Worm (Caenorhabditis elegans) whole organism, late embryonic: ENCODE measurements around the gene vpat-1.

ENCODE experiments used
- C08G9.2 ChIP-seq: sonication (generic microtip); optimal IDR thresholded peaks from 2 replicates; lab custom pipeline; 2016; ENCODE audit warnings: mild to moderate bottlenecking, missing genetic modification characterization, moderate library complexity, missing compliant biosample characterization
- F13H6.1 ChIP-seq: sonication (generic microtip); optimal IDR thresholded peaks from 2 replicates; lab custom pipeline; 2016; ENCODE audit warnings: missing genetic modification characterization, missing compliant biosample characterization
- K02D7.2 ChIP-seq: sonication (generic microtip); optimal IDR thresholded peaks from 2 replicates; lab custom pipeline; 2017; ENCODE audit warnings: mild to moderate bottlenecking, missing genetic modification characterization, missing compliant biosample characterization
- K09A11.1 ChIP-seq: sonication (generic microtip); optimal IDR thresholded peaks from 2 replicates; lab custom pipeline; 2017; ENCODE audit warnings: antibody characterized with exemption, mild to moderate bottlenecking, missing genetic modification characterization, missing compliant biosample characterization; ENCODE audit not compliant: insufficient read depth
- Y22D7AL.16 ChIP-seq: sonication (generic microtip); optimal IDR thresholded peaks from 2 replicates; lab custom pipeline; 2016; ENCODE audit warnings: missing genetic modification characterization, missing compliant biosample characterization
- ahr-1 ChIP-seq: sonication (generic microtip); optimal IDR thresholded peaks from 2 replicates; lab custom pipeline; 2016; ENCODE audit warnings: missing genetic modification characterization, missing compliant biosample characterization
- ceh-14 ChIP-seq: sonication (generic microtip); optimal IDR thresholded peaks from 2 replicates; lab custom pipeline; 2016; ENCODE audit warnings: missing genotype, missing genetic modification characterization, missing compliant biosample characterization
- ceh-18 ChIP-seq: sonication (generic microtip); optimal IDR thresholded peaks from 2 replicates; lab custom pipeline; 2016; ENCODE audit warnings: missing genetic modification characterization, missing compliant biosample characterization
- ceh-2 ChIP-seq: sonication (generic microtip); optimal IDR thresholded peaks from 2 replicates; lab custom pipeline; 2016; ENCODE audit warnings: missing genotype, missing genetic modification characterization, missing compliant biosample characterization
- ceh-22 ChIP-seq: sonication (generic microtip); optimal IDR thresholded peaks from 2 replicates; lab custom pipeline; 2017; ENCODE audit warnings: missing biosample characterization, missing genetic modification characterization
- ceh-30 ChIP-seq: fragments of 150-350 bp; optimal IDR thresholded peaks from 2 replicates; lab custom pipeline; 2014; ENCODE audit warnings: missing biosample characterization, missing genetic modification characterization
- ceh-31 ChIP-seq: sonication (generic microtip); optimal IDR thresholded peaks from 2 replicates; lab custom pipeline; 2016; ENCODE audit warnings: missing genetic modification characterization, missing compliant biosample characterization
- ceh-34 ChIP-seq: sonication (generic microtip); optimal IDR thresholded peaks from 2 replicates; lab custom pipeline; 2016; ENCODE audit warnings: mild to moderate bottlenecking, missing genetic modification characterization, missing compliant biosample characterization
- ceh-45 ChIP-seq: fragments of 200-800 bp; sonication (Bioruptor generic); IDR thresholded peaks from 2 replicates; pipeline ENCODE4 v1.3.6; 2022; ENCODE audit warnings: missing genetic modification reagents, missing genetic modification characterization, missing compliant biosample characterization
- ceh-48 ChIP-seq: sonication (generic microtip); optimal IDR thresholded peaks from 2 replicates; lab custom pipeline; 2016; ENCODE audit warnings: missing genetic modification characterization, inconsistent platforms, missing compliant biosample characterization
- ceh-6 ChIP-seq: fragments of 200-800 bp; sonication (Bioruptor generic); optimal IDR thresholded peaks from 2 replicates; lab custom pipeline; 2018; ENCODE audit warnings: mild to moderate bottlenecking, missing genetic modification characterization, missing compliant biosample characterization
- ceh-9 ChIP-seq: sonication (generic microtip); optimal IDR thresholded peaks from 2 replicates; lab custom pipeline; 2016; ENCODE audit warnings: mild to moderate bottlenecking, missing genetic modification characterization, inconsistent platforms, missing compliant biosample characterization
- dmd-4 ChIP-seq: sonication (generic microtip); optimal IDR thresholded peaks from 2 replicates; lab custom pipeline; 2016; ENCODE audit warnings: borderline replicate concordance, missing genetic modification characterization, missing compliant biosample characterization
- dve-1 ChIP-seq: sonication (generic microtip); optimal IDR thresholded peaks from 2 replicates; lab custom pipeline; 2017; ENCODE audit warnings: antibody characterized with exemption, mild to moderate bottlenecking, missing genetic modification characterization, missing compliant biosample characterization
- elt-2 ChIP-seq: sonication (generic microtip); optimal IDR thresholded peaks from 2 replicates; lab custom pipeline; 2016; ENCODE audit warnings: missing genetic modification reagents, missing genetic modification characterization, missing compliant biosample characterization
- elt-4 ChIP-seq: sonication (generic microtip); optimal IDR thresholded peaks from 2 replicates; lab custom pipeline; 2016; ENCODE audit warnings: missing genetic modification characterization, missing compliant biosample characterization
- ets-4 ChIP-seq: sonication (generic microtip); optimal IDR thresholded peaks from 2 replicates; lab custom pipeline; 2016; ENCODE audit warnings: missing genetic modification characterization, missing compliant biosample characterization
- eyg-1 ChIP-seq: sonication (generic microtip); optimal IDR thresholded peaks from 2 replicates; lab custom pipeline; 2016; ENCODE audit warnings: missing genotype, missing genetic modification characterization, missing compliant biosample characterization
- fax-1 ChIP-seq: sonication (generic microtip); optimal IDR thresholded peaks from 2 replicates; lab custom pipeline; 2016; ENCODE audit warnings: missing genotype, missing genetic modification characterization, missing compliant biosample characterization
- fkh-10 ChIP-seq: fragments of 150-350 bp; optimal IDR thresholded peaks from 2 replicates; lab custom pipeline; 2014; ENCODE audit warnings: missing biosample characterization, missing genetic modification reagents, missing genetic modification characterization
- fkh-6 ChIP-seq: sonication (generic microtip); optimal IDR thresholded peaks from 2 replicates; lab custom pipeline; 2016; ENCODE audit warnings: missing genetic modification characterization, missing compliant biosample characterization
- gmeb-2 ChIP-seq: sonication (generic microtip); optimal IDR thresholded peaks from 2 replicates; lab custom pipeline; 2016; ENCODE audit warnings: missing genetic modification characterization, inconsistent platforms, missing compliant biosample characterization
- hlh-13 ChIP-seq: fragments of 200-800 bp; sonication (Bioruptor generic); optimal IDR thresholded peaks from 2 replicates; lab custom pipeline; 2018; ENCODE audit warnings: mild to moderate bottlenecking, missing genetic modification characterization, missing compliant biosample characterization
- hlh-30 ChIP-seq: sonication (generic microtip); optimal IDR thresholded peaks from 2 replicates; lab custom pipeline; 2017; ENCODE audit warnings: antibody characterized with exemption, missing genetic modification characterization, missing compliant biosample characterization; ENCODE audit not compliant: insufficient read depth
- hlh-6 ChIP-seq: sonication (generic microtip); optimal IDR thresholded peaks from 2 replicates; lab custom pipeline; 2016; ENCODE audit warnings: missing genotype, missing genetic modification characterization, missing compliant biosample characterization
- hlh-8 ChIP-seq: sonication (generic microtip); optimal IDR thresholded peaks from 2 replicates; lab custom pipeline; 2016; ENCODE audit warnings: missing genotype, missing genetic modification characterization, missing compliant biosample characterization
- lim-6 ChIP-seq: sonication (generic microtip); optimal IDR thresholded peaks from 2 replicates; lab custom pipeline; 2016; ENCODE audit warnings: missing genetic modification characterization, missing compliant biosample characterization
- lin-11 ChIP-seq: fragments of 200-800 bp; sonication (Bioruptor generic); optimal IDR thresholded peaks from 2 replicates; lab custom pipeline; 2018; ENCODE audit warnings: mild to moderate bottlenecking, missing genetic modification characterization, missing compliant biosample characterization
- nfya-1 ChIP-seq: sonication (generic microtip); optimal IDR thresholded peaks from 2 replicates; lab custom pipeline; 2017; ENCODE audit warnings: missing genetic modification characterization, mild to moderate bottlenecking, missing compliant biosample characterization, antibody characterized with exemption, moderate library complexity
- nhr-232 ChIP-seq: sonication (generic microtip); optimal IDR thresholded peaks from 2 replicates; lab custom pipeline; 2016; ENCODE audit warnings: missing genetic modification characterization, missing compliant biosample characterization
- npax-4 ChIP-seq: sonication (generic microtip); optimal IDR thresholded peaks from 2 replicates; lab custom pipeline; 2016; ENCODE audit warnings: missing genetic modification characterization, missing compliant biosample characterization
- odd-2 ChIP-seq: sonication (generic microtip); optimal IDR thresholded peaks from 2 replicates; lab custom pipeline; 2017; ENCODE audit warnings: antibody characterized with exemption, mild to moderate bottlenecking, missing genetic modification characterization, missing compliant biosample characterization
- pag-3 ChIP-seq: sonication (generic microtip); optimal IDR thresholded peaks from 2 replicates; lab custom pipeline; 2016; ENCODE audit warnings: missing compliant biosample characterization, missing genetic modification characterization, borderline replicate concordance
- pat-9 ChIP-seq: fragments of 200-800 bp; sonication (Bioruptor generic); optimal IDR thresholded peaks from 2 replicates; lab custom pipeline; 2018; ENCODE audit warnings: mild to moderate bottlenecking, missing genetic modification characterization, moderate library complexity, missing compliant biosample characterization
- pax-1 ChIP-seq: fragments of 150-350 bp; optimal IDR thresholded peaks from 2 replicates; lab custom pipeline; 2014; ENCODE audit warnings: missing biosample characterization, missing genetic modification characterization
- pha-2 ChIP-seq: sonication (generic microtip); optimal IDR thresholded peaks from 2 replicates; lab custom pipeline; 2017; ENCODE audit warnings: mild to moderate bottlenecking, missing genetic modification characterization, missing compliant biosample characterization
- pha-4 ChIP-seq: fragments of 150-350 bp; optimal IDR thresholded peaks from 2 replicates; lab custom pipeline; 2018; ENCODE audit warnings: missing biosample characterization, missing genetic modification reagents, missing genetic modification characterization
- pros-1 ChIP-seq: fragments of 150-350 bp; optimal IDR thresholded peaks from 2 replicates; lab custom pipeline; 2014; ENCODE audit warnings: missing biosample characterization, missing genetic modification reagents, missing genetic modification characterization
- ref-2 ChIP-seq: sonication (generic microtip); optimal IDR thresholded peaks from 2 replicates; lab custom pipeline; 2016; ENCODE audit warnings: missing genetic modification characterization, missing compliant biosample characterization
- rnt-1 ChIP-seq: sonication (generic microtip); optimal IDR thresholded peaks from 2 replicates; lab custom pipeline; 2016; ENCODE audit warnings: missing genetic modification characterization, missing compliant biosample characterization
- sox-2 ChIP-seq: fragments of 200-800 bp; sonication (Bioruptor generic); IDR thresholded peaks from 2 replicates; pipeline ENCODE4 v1.3.6; 2022; ENCODE audit warnings: missing genetic modification reagents, missing genetic modification characterization, missing compliant biosample characterization
- sox-4 ChIP-seq: sonication (generic microtip); optimal IDR thresholded peaks from 2 replicates; lab custom pipeline; 2017; ENCODE audit warnings: mild to moderate bottlenecking, missing genetic modification characterization, inconsistent platforms, missing compliant biosample characterization
- tbx-2 ChIP-seq: sonication (generic microtip); optimal IDR thresholded peaks from 2 replicates; lab custom pipeline; 2016; ENCODE audit warnings: missing genetic modification characterization, missing compliant biosample characterization
- tbx-7 ChIP-seq: sonication (generic microtip); optimal IDR thresholded peaks from 2 replicates; lab custom pipeline; 2016; ENCODE audit warnings: missing genotype, missing genetic modification characterization, missing compliant biosample characterization
- ttx-3 ChIP-seq: sonication (generic microtip); optimal IDR thresholded peaks from 2 replicates; lab custom pipeline; 2016; ENCODE audit warnings: missing genetic modification reagents, missing genetic modification characterization, missing compliant biosample characterization
- unc-55 ChIP-seq: sonication (generic microtip); optimal IDR thresholded peaks from 2 replicates; lab custom pipeline; 2017; ENCODE audit warnings: missing biosample characterization, missing genetic modification reagents, missing genetic modification characterization
- unc-86 ChIP-seq: sonication (generic microtip); optimal IDR thresholded peaks from 2 replicates; lab custom pipeline; 2016; ENCODE audit warnings: missing genetic modification characterization, missing compliant biosample characterization
- zip-5 ChIP-seq: sonication (generic microtip); optimal IDR thresholded peaks from 2 replicates; lab custom pipeline; 2016; ENCODE audit warnings: missing genetic modification characterization, missing compliant biosample characterization
- ztf-16 ChIP-seq: sonication (generic microtip); optimal IDR thresholded peaks from 2 replicates; lab custom pipeline; 2017; ENCODE audit warnings: missing genetic modification characterization, missing compliant biosample characterization

vpat-1 gene

ce11 chrX:1064064-1064463 lies 18.1 kb upstream of the vpat-1 start:
- TF ChIP-seq ceh-14 (tag; lab: Kevin White, UChicago) (peak; percentile 48), pros-1 (tag; lab: Kevin White, UChicago) (peak; percentile 61), ceh-9 (tag; lab: Kevin White, UChicago) (no peak), C08G9.2 (tag; lab: Kevin White, UChicago) (peak; percentile 38), elt-2 (no peak), ahr-1 (no peak), pax-1 (tag; lab: Kevin White, UChicago) (no peak), ceh-18 (tag; lab: Kevin White, UChicago) (peak; percentile 80), hlh-30 (no peak), ceh-30 (tag; lab: Kevin White, UChicago) (no peak), fkh-10 (GFP tag; lab: Kevin White, UChicago) (no peak), gmeb-2 (no peak), lin-11 (tag; lab: Kevin White, UChicago) (no peak), hlh-8 (peak; percentile 71), pha-4 (tag; lab: Kevin White, UChicago) (no peak), fax-1 (tag; lab: Kevin White, UChicago) (no peak), tbx-2 (peak; percentile 61), nhr-232 (tag; lab: Kevin White, UChicago) (no peak), dmd-4 (tag; lab: Kevin White, UChicago) (no peak), unc-86 (tag; lab: Kevin White, UChicago) (no peak), K09A11.1 (tag; lab: Kevin White, UChicago) (no peak), sox-2 (no peak), lim-6 (peak; percentile 93), ceh-48 (peak; percentile 30), ceh-31 (tag; lab: Kevin White, UChicago) (peak; percentile 77), elt-4 (tag; lab: Kevin White, UChicago) (no peak), odd-2 (tag; lab: Kevin White, UChicago) (no peak), zip-5 (no peak), pag-3 (tag; lab: Kevin White, UChicago) (no peak), ceh-22 (tag; lab: Kevin White, UChicago) (no peak), K02D7.2 (no peak), ets-4 (tag; lab: Kevin White, UChicago) (no peak), pha-2 (tag; lab: Kevin White, UChicago) (no peak), rnt-1 (tag; lab: Kevin White, UChicago) (peak; percentile 74), sox-4 (tag; lab: Kevin White, UChicago) (peak; percentile 4), fkh-6 (tag; lab: Kevin White, UChicago) (peak; percentile 10), ceh-34 (tag; lab: Kevin White, UChicago) (peak; percentile 71), hlh-6 (tag; lab: Kevin White, UChicago) (no peak), npax-4 (no peak), ceh-2 (tag; lab: Kevin White, UChicago) (no peak), tbx-7 (tag; lab: Kevin White, UChicago) (no peak), dve-1 (tag; lab: Kevin White, UChicago) (no peak), hlh-13 (GFP tag; lab: Kevin White, UChicago) (no peak), nfya-1 (tag; lab: Kevin White, UChicago) (peak; percentile 79), pat-9 (tag; lab: Kevin White, UChicago) (no peak), Y22D7AL.16 (no peak), F13H6.1 (no peak), unc-55 (GFP tag; lab: Kevin White, UChicago) (peak; percentile 58), eyg-1 (tag; lab: Kevin White, UChicago) (no peak), ceh-6 (GFP tag; lab: Kevin White, UChicago) (no peak), ceh-45 (GFP tag; lab: Robert Waterston, UW) (no peak), ref-2 (tag; lab: Kevin White, UChicago) (no peak), ztf-16 (no peak), ttx-3 (tag; lab: Kevin White, UChicago) (no peak)
